Fruit fly (Drosophila melanogaster): Measurements from ENCODE around the gene CG16953.

dm6 chr3R:20616801-20617200 lies 31.2 kb upstream of the CG16953 start, which contains the start of gene CG15923:
- TF ChIP-seq usp (GFP tag; optimal IDR thresholded peaks at IDR 0.05) (no peak), psq (optimal IDR thresholded peaks at IDR 0.05) (no peak), CG8478 (optimal IDR thresholded peaks at IDR 0.05) (no peak), EcR (GFP tag; optimal IDR thresholded peaks at IDR 0.05) (no peak)
